Worm (Caenorhabditis elegans) whole organism, late embryonic: ENCODE data around the gene F36D4.6.

Source experiments
- C08G9.2 ChIP-seq: sonication (generic microtip); optimal IDR thresholded peaks from 2 replicates; lab custom pipeline; 2016; ENCODE audit warnings: mild to moderate bottlenecking, missing genetic modification characterization, moderate library complexity, missing compliant biosample characterization
- C38D4.7 ChIP-seq: fragments of 200-800 bp; sonication (Bioruptor generic); optimal IDR thresholded peaks from 2 replicates; lab custom pipeline; 2018; ENCODE audit warnings: mild to moderate bottlenecking, missing genetic modification characterization, moderate library complexity, missing compliant biosample characterization
- K02D7.2 ChIP-seq: sonication (generic microtip); optimal IDR thresholded peaks from 2 replicates; lab custom pipeline; 2017; ENCODE audit warnings: mild to moderate bottlenecking, missing genetic modification characterization, missing compliant biosample characterization
- K09A11.1 ChIP-seq: sonication (generic microtip); optimal IDR thresholded peaks from 2 replicates; lab custom pipeline; 2017; ENCODE audit warnings: antibody characterized with exemption, mild to moderate bottlenecking, missing genetic modification characterization, missing compliant biosample characterization; ENCODE audit not compliant: insufficient read depth
- T23F11.4 ChIP-seq: fragments of 200-800 bp; sonication (Bioruptor generic); optimal IDR thresholded peaks from 2 replicates; lab custom pipeline; 2018; ENCODE audit warnings: mild to moderate bottlenecking, missing genetic modification characterization, missing compliant biosample characterization
- Y22D7AL.16 ChIP-seq: sonication (generic microtip); optimal IDR thresholded peaks from 2 replicates; lab custom pipeline; 2016; ENCODE audit warnings: missing genetic modification characterization, missing compliant biosample characterization
- ahr-1 ChIP-seq: sonication (generic microtip); optimal IDR thresholded peaks from 2 replicates; lab custom pipeline; 2016; ENCODE audit warnings: missing genetic modification characterization, missing compliant biosample characterization
- ceh-14 ChIP-seq: sonication (generic microtip); optimal IDR thresholded peaks from 2 replicates; lab custom pipeline; 2016; ENCODE audit warnings: missing genotype, missing genetic modification characterization, missing compliant biosample characterization
- ceh-19 ChIP-seq: fragments of 200-800 bp; sonication (Bioruptor generic); optimal IDR thresholded peaks from 2 replicates; lab custom pipeline; 2018; ENCODE audit warnings: mild to moderate bottlenecking, missing genetic modification characterization, missing compliant biosample characterization
- ceh-24 ChIP-seq: sonication (generic microtip); optimal IDR thresholded peaks from 2 replicates; lab custom pipeline; 2016; ENCODE audit warnings: mild to moderate bottlenecking, missing genetic modification characterization, missing compliant biosample characterization
- ceh-30 ChIP-seq: fragments of 150-350 bp; optimal IDR thresholded peaks from 2 replicates; lab custom pipeline; 2014; ENCODE audit warnings: missing biosample characterization, missing genetic modification characterization
- ceh-31 ChIP-seq: sonication (generic microtip); optimal IDR thresholded peaks from 2 replicates; lab custom pipeline; 2016; ENCODE audit warnings: missing genetic modification characterization, missing compliant biosample characterization
- ceh-34 ChIP-seq: sonication (generic microtip); optimal IDR thresholded peaks from 2 replicates; lab custom pipeline; 2016; ENCODE audit warnings: mild to moderate bottlenecking, missing genetic modification characterization, missing compliant biosample characterization
- ceh-48 ChIP-seq: sonication (generic microtip); optimal IDR thresholded peaks from 2 replicates; lab custom pipeline; 2016; ENCODE audit warnings: missing genetic modification characterization, inconsistent platforms, missing compliant biosample characterization
- ceh-9 ChIP-seq: sonication (generic microtip); optimal IDR thresholded peaks from 2 replicates; lab custom pipeline; 2016; ENCODE audit warnings: mild to moderate bottlenecking, missing genetic modification characterization, inconsistent platforms, missing compliant biosample characterization
- elt-4 ChIP-seq: sonication (generic microtip); optimal IDR thresholded peaks from 2 replicates; lab custom pipeline; 2016; ENCODE audit warnings: missing genetic modification characterization, missing compliant biosample characterization
- ets-4 ChIP-seq: sonication (generic microtip); optimal IDR thresholded peaks from 2 replicates; lab custom pipeline; 2016; ENCODE audit warnings: missing genetic modification characterization, missing compliant biosample characterization
- fkh-10 ChIP-seq: fragments of 150-350 bp; optimal IDR thresholded peaks from 2 replicates; lab custom pipeline; 2014; ENCODE audit warnings: missing biosample characterization, missing genetic modification reagents, missing genetic modification characterization
- fkh-6 ChIP-seq: sonication (generic microtip); optimal IDR thresholded peaks from 2 replicates; lab custom pipeline; 2016; ENCODE audit warnings: missing genetic modification characterization, missing compliant biosample characterization
- gmeb-2 ChIP-seq: sonication (generic microtip); optimal IDR thresholded peaks from 2 replicates; lab custom pipeline; 2016; ENCODE audit warnings: missing genetic modification characterization, inconsistent platforms, missing compliant biosample characterization
- hlh-13 ChIP-seq: fragments of 200-800 bp; sonication (Bioruptor generic); optimal IDR thresholded peaks from 2 replicates; lab custom pipeline; 2018; ENCODE audit warnings: mild to moderate bottlenecking, missing genetic modification characterization, missing compliant biosample characterization
- hlh-15 ChIP-seq: sonication (generic microtip); optimal IDR thresholded peaks from 2 replicates; lab custom pipeline; 2016; ENCODE audit warnings: missing genetic modification characterization, missing compliant biosample characterization
- hlh-6 ChIP-seq: sonication (generic microtip); optimal IDR thresholded peaks from 2 replicates; lab custom pipeline; 2016; ENCODE audit warnings: missing genotype, missing genetic modification characterization, missing compliant biosample characterization
- lim-6 ChIP-seq: sonication (generic microtip); optimal IDR thresholded peaks from 2 replicates; lab custom pipeline; 2016; ENCODE audit warnings: missing genetic modification characterization, missing compliant biosample characterization
- mec-3 ChIP-seq: sonication (generic microtip); optimal IDR thresholded peaks from 2 replicates; lab custom pipeline; 2016; ENCODE audit warnings: borderline replicate concordance, missing genetic modification characterization, missing compliant biosample characterization
- nfya-1 ChIP-seq: sonication (generic microtip); optimal IDR thresholded peaks from 2 replicates; lab custom pipeline; 2017; ENCODE audit warnings: missing genetic modification characterization, mild to moderate bottlenecking, missing compliant biosample characterization, antibody characterized with exemption, moderate library complexity
- nhr-232 ChIP-seq: sonication (generic microtip); optimal IDR thresholded peaks from 2 replicates; lab custom pipeline; 2016; ENCODE audit warnings: missing genetic modification characterization, missing compliant biosample characterization
- pag-3 ChIP-seq: sonication (generic microtip); optimal IDR thresholded peaks from 2 replicates; lab custom pipeline; 2016; ENCODE audit warnings: missing compliant biosample characterization, missing genetic modification characterization, borderline replicate concordance
- pat-9 ChIP-seq: fragments of 200-800 bp; sonication (Bioruptor generic); optimal IDR thresholded peaks from 2 replicates; lab custom pipeline; 2018; ENCODE audit warnings: mild to moderate bottlenecking, missing genetic modification characterization, moderate library complexity, missing compliant biosample characterization
- pax-1 ChIP-seq: fragments of 150-350 bp; optimal IDR thresholded peaks from 2 replicates; lab custom pipeline; 2014; ENCODE audit warnings: missing biosample characterization, missing genetic modification characterization
- pha-2 ChIP-seq: sonication (generic microtip); optimal IDR thresholded peaks from 2 replicates; lab custom pipeline; 2017; ENCODE audit warnings: mild to moderate bottlenecking, missing genetic modification characterization, missing compliant biosample characterization
- pqm-1 ChIP-seq: sonication (generic microtip); optimal IDR thresholded peaks from 2 replicates; lab custom pipeline; 2016; ENCODE audit warnings: missing genetic modification characterization, missing compliant biosample characterization
- ref-2 ChIP-seq: sonication (generic microtip); optimal IDR thresholded peaks from 2 replicates; lab custom pipeline; 2016; ENCODE audit warnings: missing genetic modification characterization, missing compliant biosample characterization
- rnt-1 ChIP-seq: sonication (generic microtip); optimal IDR thresholded peaks from 2 replicates; lab custom pipeline; 2016; ENCODE audit warnings: missing genetic modification characterization, missing compliant biosample characterization
- sox-4 ChIP-seq: sonication (generic microtip); optimal IDR thresholded peaks from 2 replicates; lab custom pipeline; 2017; ENCODE audit warnings: mild to moderate bottlenecking, missing genetic modification characterization, inconsistent platforms, missing compliant biosample characterization
- syd-9 ChIP-seq: sonication (generic microtip); optimal IDR thresholded peaks from 2 replicates; lab custom pipeline; 2016; ENCODE audit warnings: mild to moderate bottlenecking, missing genetic modification characterization, moderate library complexity, missing compliant biosample characterization
- tbx-2 ChIP-seq: sonication (generic microtip); optimal IDR thresholded peaks from 2 replicates; lab custom pipeline; 2016; ENCODE audit warnings: missing genetic modification characterization, missing compliant biosample characterization
- tbx-7 ChIP-seq: sonication (generic microtip); optimal IDR thresholded peaks from 2 replicates; lab custom pipeline; 2016; ENCODE audit warnings: missing genotype, missing genetic modification characterization, missing compliant biosample characterization
- ttx-3 ChIP-seq: sonication (generic microtip); optimal IDR thresholded peaks from 2 replicates; lab custom pipeline; 2016; ENCODE audit warnings: missing genetic modification reagents, missing genetic modification characterization, missing compliant biosample characterization
- unc-3 ChIP-seq, 2 experiments: fragments of 200-800 bp in 1 of 2; sonication (Bioruptor generic) in 1 of 2; sonication (generic microtip) in 1 of 2; conservative IDR thresholded peaks in 1 of 2; optimal IDR thresholded peaks in 1 of 2; 2 replicates each; pipeline versions ENCODE4 v1.3.6 to Lab custom; 2016 to 2022; ENCODE audit warnings: missing compliant biosample characterization in 2 of 2, missing genetic modification characterization in 2 of 2, missing genetic modification reagents in 1 of 2
- unc-55 ChIP-seq: sonication (generic microtip); optimal IDR thresholded peaks from 2 replicates; lab custom pipeline; 2017; ENCODE audit warnings: missing biosample characterization, missing genetic modification reagents, missing genetic modification characterization
- ztf-16 ChIP-seq: sonication (generic microtip); optimal IDR thresholded peaks from 2 replicates; lab custom pipeline; 2017; ENCODE audit warnings: missing genetic modification characterization, missing compliant biosample characterization

The F36D4.6 gene

DNA sequence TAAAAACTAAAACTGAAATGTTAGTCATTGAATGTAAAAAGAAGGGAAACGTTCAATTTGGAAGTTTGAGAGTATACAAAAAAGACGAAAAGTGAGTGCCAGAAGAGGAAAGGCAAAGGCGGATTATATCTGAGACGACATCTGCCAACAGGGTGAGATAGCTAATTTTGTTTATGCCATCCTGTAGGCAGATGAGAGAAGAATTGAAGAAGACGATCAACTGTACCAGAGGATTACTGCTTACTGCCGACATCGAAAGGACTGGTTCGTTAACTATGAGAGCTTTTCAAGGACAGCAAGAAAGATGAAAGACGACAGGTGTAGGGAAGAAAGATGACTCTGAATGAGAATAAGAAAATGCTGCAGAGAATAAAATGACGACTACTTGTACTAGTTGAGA lies 3.4 kb downstream of the F36D4.6 start:
- TF ChIP-seq syd-9 (no peak), pat-9 (tag; lab: Kevin White, UChicago) (no peak), sox-4 (tag; lab: Kevin White, UChicago) (no peak), ceh-48 (tag; lab: Kevin White, UChicago) (no peak), T23F11.4 (GFP tag; lab: Kevin White, UChicago) (no peak), fkh-10 (GFP tag; lab: Kevin White, UChicago) (no peak), ceh-24 (tag; lab: Kevin White, UChicago) (no peak), ceh-9 (no peak), ref-2 (no peak), mec-3 (tag; lab: Kevin White, UChicago) (no peak), ceh-14 (tag; lab: Kevin White, UChicago) (no peak), ztf-16 (tag; lab: Kevin White, UChicago) (no peak), gmeb-2 (no peak), K09A11.1 (tag; lab: Kevin White, UChicago) (no peak), ceh-34 (tag; lab: Kevin White, UChicago) (no peak), nhr-232 (tag; lab: Kevin White, UChicago) (no peak)

DNA sequence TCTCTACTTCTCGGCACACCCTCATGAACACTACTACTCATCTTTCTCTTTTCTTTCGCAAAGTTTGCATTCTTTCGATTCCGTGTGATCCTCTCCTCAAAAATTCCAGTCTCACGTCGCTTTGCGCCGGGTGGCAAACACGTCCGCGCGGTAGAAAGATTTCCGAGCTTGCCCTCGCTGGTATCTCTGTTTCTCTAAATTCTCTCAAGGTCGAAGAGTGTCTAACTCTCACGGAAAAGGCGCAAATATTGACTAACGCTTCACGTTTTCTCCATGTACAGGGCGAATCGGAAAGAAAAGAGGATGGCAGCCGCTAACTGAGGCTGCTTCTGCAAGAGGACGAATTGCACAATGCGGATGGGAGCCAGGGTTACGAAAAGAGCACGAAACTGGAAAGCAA lies 4.2 kb downstream of the F36D4.6 start:
- TF ChIP-seq ref-2 (peak; percentile 56), pqm-1 (no peak), ceh-31 (tag; lab: Kevin White, UChicago) (peak; percentile 26), tbx-2 (tag; lab: Kevin White, UChicago) (peak; percentile 59), ceh-19 (GFP tag; lab: Kevin White, UChicago) (peak; percentile 69), hlh-13 (GFP tag; lab: Kevin White, UChicago) (no peak), ceh-34 (tag; lab: Kevin White, UChicago) (peak; percentile 13), hlh-6 (peak; percentile 44), ets-4 (peak; percentile 54), tbx-7 (tag; lab: Kevin White, UChicago) (no peak), C08G9.2 (no peak)

DNA sequence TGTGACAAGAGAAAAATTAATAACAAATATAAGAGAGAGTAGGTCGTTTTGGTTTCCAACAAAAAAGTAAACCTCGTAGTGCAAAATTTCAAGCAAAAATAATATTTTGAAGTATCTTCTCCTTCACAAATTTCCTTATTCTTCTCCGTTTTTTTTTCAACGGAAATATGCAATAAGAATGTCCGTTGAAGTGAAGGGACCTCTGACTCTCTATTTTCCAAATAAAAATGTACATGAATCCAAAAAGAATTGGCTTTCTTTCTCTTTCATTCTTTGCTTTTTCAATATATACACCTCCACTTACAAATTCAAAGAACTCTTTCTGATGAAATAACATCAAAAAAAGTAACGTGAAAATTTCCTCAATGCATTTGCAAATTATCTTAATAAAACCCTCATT lies 10.4 kb downstream of the F36D4.6 start, which contains the start of gene F36D4.1:
F36D4.1 (plus strand) TSS at position 301 of the 400 bp plus-strand sequence.
- TF ChIP-seq C38D4.7 = no peak
- TF ChIP-seq elt-4 = no peak
- no peak for TF ChIP-seq Y22D7AL.16 (tag; lab: Kevin White, UChicago)
- TF ChIP-seq ceh-34 (tag; lab: Kevin White, UChicago) = no peak
- TF ChIP-seq unc-55 (GFP tag; lab: Kevin White, UChicago) = no peak
- no peak for TF ChIP-seq fkh-6 (tag; lab: Kevin White, UChicago)
- no peak for TF ChIP-seq rnt-1 (tag; lab: Kevin White, UChicago)
- TF ChIP-seq ztf-16 (tag; lab: Kevin White, UChicago) = no peak
- TF ChIP-seq ahr-1 (tag; lab: Kevin White, UChicago) = no peak
- no peak for TF ChIP-seq pax-1
- TF ChIP-seq lim-6 (tag; lab: Kevin White, UChicago) = no peak

DNA sequence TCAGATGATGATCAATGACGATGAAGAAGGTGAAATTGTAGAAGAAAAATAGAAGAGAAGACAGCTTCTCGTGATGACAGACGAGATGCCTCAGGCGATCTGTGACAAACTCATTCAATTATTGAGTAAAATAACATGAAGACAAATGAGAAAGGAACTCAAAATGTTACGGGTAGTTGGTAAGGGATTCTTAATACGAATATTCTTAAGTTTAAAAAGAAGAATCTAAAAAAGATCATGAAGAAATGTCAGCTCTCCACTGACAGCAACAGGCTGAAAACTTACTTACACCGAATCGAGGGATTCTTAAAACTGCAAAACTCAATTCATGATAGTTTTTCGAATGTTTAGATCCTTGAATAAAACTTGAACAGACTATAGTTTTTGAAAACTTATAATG lies 12.5 kb downstream of the F36D4.6 start, which contains the start of gene F36D4.4:
F36D4.4 (minus strand) TSS at position 101 of the 400 bp plus-strand sequence.
- TF ChIP-seq pqm-1 (no peak), pax-1 (no peak), pha-2 (no peak), C08G9.2 (no peak), tbx-2 (tag; lab: Kevin White, UChicago) (no peak), nfya-1 (tag; lab: Kevin White, UChicago) (no peak), K02D7.2 (tag; lab: Kevin White, UChicago) (no peak), ceh-30 (tag; lab: Kevin White, UChicago) (no peak), pag-3 (tag; lab: Kevin White, UChicago) (no peak), ttx-3 (tag; lab: Kevin White, UChicago) (no peak), nhr-232 (tag; lab: Kevin White, UChicago) (no peak), hlh-15 (tag; lab: Kevin White, UChicago) (no peak), ceh-34 (tag; lab: Kevin White, UChicago) (no peak), unc-3 (GFP tag; conservative IDR thresholded peaks at IDR 0.05; lab: Robert Waterston, UW) (no peak), unc-3 (tag; optimal IDR thresholded peaks at IDR 0.05; lab: Kevin White, UChicago) (no peak)
